Worm (Caenorhabditis elegans): ENCODE results near the gene F38A1.8.
A peak's percentile ranks its signal among the peaks of the same experiment; 100 is the strongest.

Gene F38A1.8

DNA sequence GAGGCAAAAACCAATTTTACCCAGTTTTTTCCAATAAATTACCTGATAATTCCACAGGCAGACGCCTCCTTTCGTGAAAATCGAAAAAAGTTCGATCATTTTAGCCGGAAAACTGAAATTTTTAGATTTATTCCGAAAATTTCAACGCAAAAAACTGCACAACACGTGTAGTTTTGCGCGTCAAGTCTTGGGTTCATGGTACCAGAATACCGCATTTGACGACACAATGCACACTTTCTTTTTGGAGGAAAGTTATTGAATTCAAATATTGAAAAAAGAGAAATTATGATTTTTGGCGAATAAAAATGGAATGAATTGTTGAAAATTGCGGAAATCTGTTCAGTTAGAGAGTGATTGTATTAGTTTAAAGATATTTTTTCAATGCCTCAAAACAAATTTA is at the start of gene F38A1.8:
Gene F38A1.8, minus strand, starts transcription at position 167 of the 400 bp plus-strand sequence.
- TF ChIP-seq T23F11.4 (GFP tag; optimal IDR thresholded peaks at IDR 0.05), result no peak
- TF ChIP-seq pat-9 (tag; optimal IDR thresholded peaks at IDR 0.05), result no peak
- TF ChIP-seq nfya-1 (tag; optimal IDR thresholded peaks at IDR 0.05), result peak; percentile 29
- peak; percentile 38 for TF ChIP-seq hlh-30 (tag; optimal IDR thresholded peaks at IDR 0.05; ENCODE audit: insufficient read depth)

DNA sequence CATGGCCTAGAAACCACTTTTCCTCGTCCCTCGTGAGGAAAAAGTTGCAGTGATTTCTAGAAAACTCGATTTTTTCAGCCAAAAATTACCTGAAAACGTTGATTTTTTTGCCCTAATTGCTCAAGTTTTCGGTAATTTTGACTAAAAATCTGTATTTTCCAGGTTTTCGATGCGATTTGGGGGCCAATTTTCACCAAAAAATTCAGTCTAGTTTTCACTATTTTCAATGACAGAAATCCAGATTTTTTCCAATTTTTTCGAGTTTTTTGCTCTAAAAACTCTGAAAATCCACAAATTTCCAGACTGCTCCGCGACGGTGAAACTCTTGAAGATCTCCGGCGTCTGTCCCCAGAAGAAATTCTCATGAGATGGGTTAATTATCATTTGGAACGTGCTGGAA is 49.7 kb upstream of the F38A1.8 start, which contains the start of gene plst-1:
Gene plst-1, plus strand, starts transcription at position 301 of the 400 bp plus-strand sequence.
- TF ChIP-seq tbx-2 (tag; optimal IDR thresholded peaks at IDR 0.05) (no peak), elt-4 (tag; optimal IDR thresholded peaks at IDR 0.05) (no peak), ceh-45 (GFP tag; IDR thresholded peaks at IDR 0.05) (no peak), npax-4 (tag; optimal IDR thresholded peaks at IDR 0.05) (no peak), ama-1 (optimal IDR thresholded peaks at IDR 0.05) (no peak), hlh-6 (tag; optimal IDR thresholded peaks at IDR 0.05) (no peak), Y22D7AL.16 (tag; optimal IDR thresholded peaks at IDR 0.05) (no peak), unc-86 (tag; optimal IDR thresholded peaks at IDR 0.05) (no peak), ceh-31 (tag; optimal IDR thresholded peaks at IDR 0.05) (no peak), dmd-4 (tag; optimal IDR thresholded peaks at IDR 0.05; ENCODE audit: borderline replicate concordance) (no peak)

DNA sequence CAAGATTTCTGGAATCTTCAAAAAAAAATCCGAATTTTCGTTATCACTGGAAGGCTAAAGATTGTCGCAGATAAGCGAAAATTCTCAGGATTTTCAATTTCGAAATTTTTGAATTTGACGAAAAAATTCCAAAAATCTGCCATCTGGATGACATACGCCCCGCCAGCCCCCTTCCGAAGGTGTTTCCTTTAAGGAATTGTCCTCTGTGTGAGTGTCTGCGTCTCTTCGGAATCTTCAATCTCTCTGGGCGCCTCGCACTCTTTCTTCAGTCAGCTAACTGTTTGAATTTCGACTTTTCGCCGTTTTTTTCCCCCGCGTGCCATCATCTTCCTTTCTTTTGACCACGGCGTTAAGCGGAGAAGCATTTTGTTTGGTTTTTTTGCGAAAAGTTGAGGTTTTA is 46.9 kb upstream of the F38A1.8 start:
- TF ChIP-seq dve-1 (tag; optimal IDR thresholded peaks at IDR 0.05) (no peak), pha-2 (tag; optimal IDR thresholded peaks at IDR 0.05) (no peak), hlh-8 (tag; optimal IDR thresholded peaks at IDR 0.05) (no peak), ref-2 (tag; optimal IDR thresholded peaks at IDR 0.05) (no peak), ttx-3 (tag; optimal IDR thresholded peaks at IDR 0.05) (no peak), hlh-6 (tag; optimal IDR thresholded peaks at IDR 0.05) (no peak), zip-5 (tag; optimal IDR thresholded peaks at IDR 0.05) (no peak), rnt-1 (tag; optimal IDR thresholded peaks at IDR 0.05) (no peak), ceh-18 (tag; optimal IDR thresholded peaks at IDR 0.05) (no peak), hlh-30 (tag; optimal IDR thresholded peaks at IDR 0.05; ENCODE audit: insufficient read depth) (no peak), ets-4 (tag; optimal IDR thresholded peaks at IDR 0.05) (no peak), sdc-2 (tag; optimal IDR thresholded peaks at IDR 0.05) (no peak), ama-1 (optimal IDR thresholded peaks at IDR 0.05) (no peak), mec-3 (tag; optimal IDR thresholded peaks at IDR 0.05; ENCODE audit: borderline replicate concordance) (no peak), C38D4.7 (GFP tag; optimal IDR thresholded peaks at IDR 0.05) (no peak), pat-9 (tag; optimal IDR thresholded peaks at IDR 0.05) (no peak), hlh-15 (tag; optimal IDR thresholded peaks at IDR 0.05) (no peak), madf-2 (tag; optimal IDR thresholded peaks at IDR 0.05) (no peak), unc-55 (GFP tag; optimal IDR thresholded peaks at IDR 0.05) (no peak)

DNA sequence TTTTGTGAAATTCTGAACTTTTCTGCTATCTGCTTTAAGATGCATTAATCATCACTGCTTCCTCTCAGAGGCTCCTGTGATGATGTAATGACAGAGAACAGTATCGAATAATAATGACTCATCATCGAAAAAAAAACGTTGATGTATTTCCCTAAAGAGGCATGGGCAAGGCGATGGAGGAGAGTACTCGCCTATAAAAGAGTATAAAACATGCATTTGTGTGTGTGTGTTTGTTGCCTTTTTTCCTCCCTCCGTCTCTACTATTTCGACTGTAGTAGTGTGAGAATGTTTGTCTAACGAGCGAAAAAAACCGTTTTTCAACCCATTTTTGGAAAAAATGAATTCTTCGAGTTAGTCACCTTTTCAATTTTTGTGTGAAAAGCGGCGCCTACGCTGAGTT is 45.2 kb upstream of the F38A1.8 start:
- no peak for TF ChIP-seq hlh-13 (GFP tag; optimal IDR thresholded peaks at IDR 0.05)
- TF ChIP-seq ceh-18 (tag; optimal IDR thresholded peaks at IDR 0.05), result no peak
- no peak for TF ChIP-seq F13H6.1 (tag; optimal IDR thresholded peaks at IDR 0.05)
- TF ChIP-seq pag-3 (tag; optimal IDR thresholded peaks at IDR 0.05; ENCODE audit: borderline replicate concordance), result no peak
- TF ChIP-seq eyg-1 (tag; optimal IDR thresholded peaks at IDR 0.05), result no peak
- no peak for TF ChIP-seq ztf-16 (tag; optimal IDR thresholded peaks at IDR 0.05)
- TF ChIP-seq nhr-11 (tag; optimal IDR thresholded peaks at IDR 0.05), result no peak

DNA sequence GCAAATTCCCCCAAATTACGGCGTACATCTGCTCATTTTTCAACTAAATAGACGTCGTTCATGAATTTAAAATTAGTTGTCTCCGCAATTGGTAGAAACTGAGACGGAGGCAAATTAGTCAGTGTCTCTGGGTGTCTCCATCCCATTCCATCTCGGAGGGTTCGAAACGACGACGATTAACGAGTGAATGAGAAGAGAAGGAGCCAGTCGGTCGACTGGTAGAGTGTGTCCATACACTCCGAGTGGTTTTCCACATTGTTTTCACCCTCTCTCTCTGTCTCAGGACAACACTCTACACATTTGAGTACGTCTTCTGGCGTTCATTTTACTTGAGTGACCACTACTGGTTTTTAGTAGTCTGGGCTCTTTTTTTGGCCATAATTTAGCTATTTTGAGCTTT is 39.3 kb upstream of the F38A1.8 start:
- no peak for TF ChIP-seq ets-4 (tag; optimal IDR thresholded peaks at IDR 0.05)
- peak; percentile 17 for TF ChIP-seq ceh-14 (tag; optimal IDR thresholded peaks at IDR 0.05)

Measured in whole organism, late embryonic.